Fruit fly (Drosophila melanogaster): ENCODE results near the gene Wdr24.

Gene Wdr24

dm6 chr3R:29716782-29717317, 28.0 kb downstream of the Wdr24 start, which contains the start of gene Obp99b (continued):
- TF ChIP-seq Eip74EF (GFP tag; optimal IDR thresholded peaks at IDR 0.05) (no peak), HLH3B (GFP tag; IDR thresholded peaks at IDR 0.05) (peak; percentile 80), CG2712 (tag; optimal IDR thresholded peaks at IDR 0.05) (peak; percentile 70), CG16779 (GFP tag; IDR thresholded peaks at IDR 0.05) (peak; percentile 75), CG12104 (GFP tag; optimal IDR thresholded peaks at IDR 0.05) (peak; percentile 63), CG10209 (GFP tag; optimal IDR thresholded peaks at IDR 0.05) (peak; percentile 73), nmo (GFP tag; optimal IDR thresholded peaks at IDR 0.05) (peak; percentile 60), CG6175 (GFP tag; IDR thresholded peaks at IDR 0.05) (peak; percentile 68; the same call in 2 of the 3 replicates), pho (GFP tag; optimal IDR thresholded peaks at IDR 0.05) (no peak), tgo (GFP tag; IDR thresholded peaks at IDR 0.05) (peak; percentile 68), Awh (GFP tag; IDR thresholded peaks at IDR 0.05) (peak; percentile 90)

dm6 chr3R:29716043-29716781, 28.7 kb downstream of the Wdr24 start:
- TF ChIP-seq CG10959 (GFP tag; IDR thresholded peaks at IDR 0.05) (peak; percentile 7; the same call in 1 of the 2 replicates), CG12219 (GFP tag; optimal IDR thresholded peaks at IDR 0.05) (peak; percentile 15), trem (tag; optimal IDR thresholded peaks at IDR 0.05) (no peak), sqz (GFP tag; optimal IDR thresholded peaks at IDR 0.05) (no peak), dmrt11E (tag; optimal IDR thresholded peaks at IDR 0.05) (no peak), CG10431 (GFP tag; optimal IDR thresholded peaks at IDR 0.05) (no peak), schlank (tag; optimal IDR thresholded peaks at IDR 0.05) (no peak), D19B (GFP tag; optimal IDR thresholded peaks at IDR 0.05) (no peak), HLHmδ (GFP tag; optimal IDR thresholded peaks at IDR 0.05) (peak; percentile 47), CG14965 (GFP tag; optimal IDR thresholded peaks at IDR 0.05; ENCODE audit: borderline replicate concordance) (peak; percentile 78), CG11456 (GFP tag; IDR thresholded peaks at IDR 0.05) (0 out of 3 replicates have a peak, but pooled peaks have one; percentile 23), sob (GFP tag; IDR thresholded peaks at IDR 0.05) (peak; percentile 19; the same call in 1 of the 2 replicates), shn (GFP tag; optimal IDR thresholded peaks at IDR 0.05) (no peak), Xbp1 (GFP tag; optimal IDR thresholded peaks at IDR 0.05) (peak; percentile 17), Hey (tag; optimal IDR thresholded peaks at IDR 0.05) (no peak), Rx (GFP tag; IDR thresholded peaks at IDR 0.05) (no peak), Taf1 (GFP tag; IDR thresholded peaks at IDR 0.05) (no peak), sens (GFP tag) (peak; percentile 46), gcm (GFP tag; optimal IDR thresholded peaks at IDR 0.05) (no peak), CG6813 (GFP tag; optimal IDR thresholded peaks at IDR 0.05) (no peak), CG11093 (GFP tag; IDR thresholded peaks at IDR 0.05) (no peak), NfI (GFP tag; optimal IDR thresholded peaks at IDR 0.05) (peak; percentile 28), Rfx (GFP tag; IDR thresholded peaks at IDR 0.05) (0 out of 2 replicates have a peak, but pooled peaks have one; percentile 13), seq (GFP tag; IDR thresholded peaks at IDR 0.05) (no peak), CTCF (GFP tag; optimal IDR thresholded peaks at IDR 0.05) (peak; percentile 89), hkb (optimal IDR thresholded peaks at IDR 0.05) (no peak), hkb (GFP tag; IDR thresholded peaks at IDR 0.05) (no peak), Side (GFP tag; optimal IDR thresholded peaks at IDR 0.05) (no peak), CG7839 (tag; optimal IDR thresholded peaks at IDR 0.05) (no peak), ken (GFP tag; IDR thresholded peaks at IDR 0.05) (no peak), Dfd (GFP tag; optimal IDR thresholded peaks at IDR 0.05) (no peak), CG11696 (GFP tag; IDR thresholded peaks at IDR 0.05) (no peak), Sox100B (GFP tag; optimal IDR thresholded peaks at IDR 0.05) (peak; percentile 15), CG32532 (GFP tag; IDR thresholded peaks at IDR 0.05) (peak; percentile 20; the same call in 1 of the 2 replicates), Lim3 (GFP tag; IDR thresholded peaks at IDR 0.05) (no peak), Ada2b (GFP tag; IDR thresholded peaks at IDR 0.05) (no peak), hbn (GFP tag; IDR thresholded peaks at IDR 0.05; ENCODE audit: partially characterized antibody) (no peak), CG8290 (GFP tag; optimal IDR thresholded peaks at IDR 0.05) (no peak), CG8290 (tag; optimal IDR thresholded peaks at IDR 0.05) (no peak)
